Fruit fly (Drosophila melanogaster): ENCODE results near the gene Adh.

Gene Adh

DNA sequence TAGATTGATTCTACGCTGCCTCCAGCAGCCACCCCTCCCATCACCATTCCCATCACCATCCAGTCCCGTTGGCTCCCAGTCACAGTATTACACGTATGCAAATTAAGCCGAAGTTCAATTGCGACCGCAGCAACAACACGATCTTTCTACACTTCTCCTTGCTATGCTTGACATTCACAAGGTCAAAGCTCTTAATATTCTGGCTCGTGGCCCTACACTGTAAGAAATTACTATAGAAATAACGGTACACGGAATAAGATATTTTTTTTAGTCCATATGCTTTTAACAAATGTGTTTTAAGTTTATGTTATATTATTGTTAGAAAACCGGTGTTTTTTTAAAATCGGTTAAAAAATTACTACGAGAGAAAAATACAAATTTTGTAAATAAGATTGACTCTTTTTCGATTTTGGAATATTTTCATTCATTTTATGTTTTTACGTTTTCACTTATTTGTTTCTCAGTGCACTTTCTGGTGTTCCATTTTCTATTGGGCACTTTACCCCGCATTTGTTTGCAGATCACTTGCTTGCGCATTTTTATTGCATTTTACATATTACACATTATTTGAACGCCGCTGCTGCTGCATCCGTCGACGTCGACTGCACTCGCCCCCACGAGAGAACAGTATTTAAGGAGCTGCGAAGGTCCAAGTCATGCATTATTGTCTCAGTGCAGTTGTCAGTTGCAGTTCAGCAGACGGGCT lies at the start of gene Adh, which contains the start of gene Adhr:
Adh (plus strand) TSS at position 656 of the 706 bp plus-strand sequence.
Adhr (plus strand) TSS at position 656 of the 706 bp plus-strand sequence.
- TF ChIP-seq CG5204 (GFP tag; optimal IDR thresholded peaks at IDR 0.05), result peak; percentile 91
- TF ChIP-seq kay (GFP tag; ENCODE audit: borderline replicate concordance), result peak; percentile 93
- TF ChIP-seq CG14711 (tag; optimal IDR thresholded peaks at IDR 0.05), result peak; percentile 87
- no peak for TF ChIP-seq cnc (optimal IDR thresholded peaks at IDR 0.05)
- peak; percentile 88 for TF ChIP-seq toe (GFP tag; optimal IDR thresholded peaks at IDR 0.05)
- peak; percentile 72 for TF ChIP-seq CG1620 (GFP tag; optimal IDR thresholded peaks at IDR 0.05)
- peak; percentile 42 for TF ChIP-seq Mnt (GFP tag; optimal IDR thresholded peaks at IDR 0.05)
- TF ChIP-seq ovo (GFP tag; optimal IDR thresholded peaks at IDR 0.05), result peak; percentile 78
- TF ChIP-seq Hr96 (GFP tag; optimal IDR thresholded peaks at IDR 0.05), result peak; percentile 71
- TF ChIP-seq bab1 (GFP tag; optimal IDR thresholded peaks at IDR 0.05), result peak; percentile 75
- TF ChIP-seq Clk (GFP tag; optimal IDR thresholded peaks at IDR 0.05), result peak; percentile 87
- peak; percentile 92 for TF ChIP-seq CG7101 (tag; optimal IDR thresholded peaks at IDR 0.05)
- TF ChIP-seq tj (GFP tag; optimal IDR thresholded peaks at IDR 0.05), result peak; percentile 77
- TF ChIP-seq CG7045 (GFP tag; optimal IDR thresholded peaks at IDR 0.05), result peak; percentile 93
- peak; percentile 82 for TF ChIP-seq Crg-1 (GFP tag; optimal IDR thresholded peaks at IDR 0.05)
- peak; percentile 27 for TF ChIP-seq cic (GFP tag; optimal IDR thresholded peaks at IDR 0.05)
- peak; percentile 85 for TF ChIP-seq CG11617 (GFP tag; optimal IDR thresholded peaks at IDR 0.05)
- TF ChIP-seq CG33017 (tag; optimal IDR thresholded peaks at IDR 0.05), result peak; percentile 95
- peak; percentile 91 for TF ChIP-seq CG12768 (GFP tag; optimal IDR thresholded peaks at IDR 0.05)
- TF ChIP-seq pad (GFP tag; optimal IDR thresholded peaks at IDR 0.05), result peak; percentile 94

DNA sequence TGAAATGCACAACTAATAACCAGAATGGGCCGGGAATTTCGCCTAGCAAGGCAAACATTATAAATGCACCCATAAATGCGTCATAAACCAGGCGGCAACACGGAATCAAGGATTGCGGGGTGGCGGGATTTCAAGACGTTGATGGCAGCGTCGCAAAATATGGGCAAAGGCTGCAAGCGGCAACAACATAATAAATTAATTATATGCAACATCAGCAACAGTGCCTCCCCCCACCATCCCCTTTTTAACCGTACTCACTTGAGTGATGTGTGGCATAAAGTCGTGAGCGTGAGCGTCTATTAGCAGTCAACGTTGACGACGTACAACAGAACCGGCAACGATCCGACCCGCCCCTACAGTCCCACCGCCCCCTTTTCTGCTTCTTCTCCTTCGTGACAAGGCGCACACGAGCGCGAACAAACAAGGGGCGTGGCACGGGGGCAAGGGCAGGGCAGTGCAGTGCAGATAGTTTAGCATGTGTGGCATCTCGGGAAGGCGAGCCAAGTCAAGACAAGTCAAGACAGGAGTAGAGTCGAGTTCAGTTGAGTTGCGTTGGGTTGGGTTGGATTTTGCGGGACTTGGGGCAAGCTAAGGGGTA lies 46.7 kb upstream of the Adh start:
- no peak for TF ChIP-seq ovo (GFP tag; optimal IDR thresholded peaks at IDR 0.05)
- TF ChIP-seq CG1620 (GFP tag; optimal IDR thresholded peaks at IDR 0.05), result no peak

dm6 chr2L:14569301-14569700 lies 46.1 kb upstream of the Adh start:
- TF ChIP-seq pad (GFP tag; optimal IDR thresholded peaks at IDR 0.05) (no peak), CG1620 (GFP tag; optimal IDR thresholded peaks at IDR 0.05) (no peak), bab1 (GFP tag; optimal IDR thresholded peaks at IDR 0.05) (no peak), CG14711 (tag; optimal IDR thresholded peaks at IDR 0.05) (no peak), Clk (GFP tag; optimal IDR thresholded peaks at IDR 0.05) (no peak)

dm6 chr2L:14570129-14570528 lies 45.2 kb upstream of the Adh start:
- TF ChIP-seq CG11617 (GFP tag; optimal IDR thresholded peaks at IDR 0.05) (no peak), CG7101 (tag; optimal IDR thresholded peaks at IDR 0.05) (no peak), CG7045 (GFP tag; optimal IDR thresholded peaks at IDR 0.05) (no peak), bab1 (GFP tag; optimal IDR thresholded peaks at IDR 0.05) (no peak), Hr96 (GFP tag; optimal IDR thresholded peaks at IDR 0.05) (no peak), cnc (optimal IDR thresholded peaks at IDR 0.05) (no peak), pad (GFP tag; optimal IDR thresholded peaks at IDR 0.05) (no peak), CG14711 (tag; optimal IDR thresholded peaks at IDR 0.05) (no peak)

- no peak for TF ChIP-seq Hr96 (GFP tag; optimal IDR thresholded peaks at IDR 0.05)
- no peak for TF ChIP-seq Clk (GFP tag; optimal IDR thresholded peaks at IDR 0.05)
- TF ChIP-seq Mnt (GFP tag; optimal IDR thresholded peaks at IDR 0.05), result no peak
- TF ChIP-seq cic (GFP tag; optimal IDR thresholded peaks at IDR 0.05), result no peak
- TF ChIP-seq cnc (optimal IDR thresholded peaks at IDR 0.05), result no peak
- no peak for TF ChIP-seq CG7045 (GFP tag; optimal IDR thresholded peaks at IDR 0.05)
- TF ChIP-seq Crg-1 (GFP tag; optimal IDR thresholded peaks at IDR 0.05), result no peak
- TF ChIP-seq bab1 (GFP tag; optimal IDR thresholded peaks at IDR 0.05), result no peak
- no peak for TF ChIP-seq CG7101 (tag; optimal IDR thresholded peaks at IDR 0.05)
- TF ChIP-seq CG33017 (tag; optimal IDR thresholded peaks at IDR 0.05), result no peak
- TF ChIP-seq pad (GFP tag; optimal IDR thresholded peaks at IDR 0.05), result no peak
- no peak for TF ChIP-seq CG11617 (GFP tag; optimal IDR thresholded peaks at IDR 0.05)
- no peak for TF ChIP-seq CG14711 (tag; optimal IDR thresholded peaks at IDR 0.05)
- no peak for TF ChIP-seq CG5204 (GFP tag; optimal IDR thresholded peaks at IDR 0.05)
- no peak for TF ChIP-seq toe (GFP tag; optimal IDR thresholded peaks at IDR 0.05)
- no peak for TF ChIP-seq ovo (GFP tag; optimal IDR thresholded peaks at IDR 0.05)
Measured at dm6 chr2L:14570843-14571242, 44.5 kb upstream of the Adh start.

DNA sequence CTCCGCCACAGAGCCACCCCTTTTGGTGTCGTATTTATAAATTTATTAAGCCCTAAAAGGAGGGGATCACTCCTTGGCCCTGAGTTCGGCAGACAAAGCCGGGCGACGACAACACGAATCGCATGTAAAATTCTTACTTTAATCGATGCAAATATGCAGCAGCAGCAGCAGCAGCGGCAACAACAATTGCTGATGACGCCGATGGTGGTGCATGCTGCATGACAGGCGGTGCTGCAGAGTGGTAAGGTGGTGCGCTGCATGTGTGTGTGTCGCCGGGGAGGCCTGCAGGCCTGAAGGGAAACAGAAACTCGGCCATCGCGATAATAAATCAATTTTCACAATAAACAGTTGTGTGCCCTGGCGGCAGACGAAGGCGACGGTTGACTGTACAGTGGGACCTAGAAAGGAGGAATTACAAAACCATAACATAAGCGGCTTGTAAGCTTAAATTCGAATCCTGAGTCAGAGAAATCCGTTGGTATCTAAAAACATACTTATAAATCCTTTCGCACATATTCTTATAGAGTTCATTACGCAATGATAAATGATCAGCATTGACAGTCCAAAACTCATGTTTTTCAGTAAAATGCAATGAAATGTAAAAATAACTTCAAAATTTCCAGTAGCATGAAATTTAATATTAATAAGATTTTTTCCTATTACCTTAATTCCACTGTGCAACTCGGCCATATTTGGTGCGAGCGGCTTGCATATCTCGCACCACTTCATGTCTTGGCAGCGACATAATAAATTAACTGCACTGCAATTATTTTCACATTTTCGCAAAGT lies 43.5 kb upstream of the Adh start:
- no peak for TF ChIP-seq Hr96 (GFP tag; optimal IDR thresholded peaks at IDR 0.05)
- no peak for TF ChIP-seq ovo (GFP tag; optimal IDR thresholded peaks at IDR 0.05)
- no peak for TF ChIP-seq CG11617 (GFP tag; optimal IDR thresholded peaks at IDR 0.05)
- no peak for TF ChIP-seq CG7045 (GFP tag; optimal IDR thresholded peaks at IDR 0.05)
- TF ChIP-seq cnc (optimal IDR thresholded peaks at IDR 0.05), result no peak
- no peak for TF ChIP-seq Crg-1 (GFP tag; optimal IDR thresholded peaks at IDR 0.05)
- TF ChIP-seq bab1 (GFP tag; optimal IDR thresholded peaks at IDR 0.05), result no peak
- TF ChIP-seq CG33017 (tag; optimal IDR thresholded peaks at IDR 0.05), result no peak
- no peak for TF ChIP-seq CG14711 (tag; optimal IDR thresholded peaks at IDR 0.05)
- TF ChIP-seq CG1620 (GFP tag; optimal IDR thresholded peaks at IDR 0.05), result no peak
- no peak for TF ChIP-seq toe (GFP tag; optimal IDR thresholded peaks at IDR 0.05)
